Fruit fly (Drosophila melanogaster): ENCODE results near the gene CG9701.

- TF ChIP-seq Dif (GFP tag; optimal IDR thresholded peaks at IDR 0.05; ENCODE audit: partially characterized antibody) (no peak), Jra (GFP tag; optimal IDR thresholded peaks at IDR 0.05) (no peak), fru (GFP tag; optimal IDR thresholded peaks at IDR 0.05) (no peak), dl (GFP tag; optimal IDR thresholded peaks at IDR 0.05; ENCODE audit: insufficient read depth in 1 of 2, partially characterized antibody in 2 of 2) (no peak)
These were observed 38.1 kb upstream of the CG9701 start for dm6 chr3L:16695076-16695847.

Data from whole organism, wandering third instar larva.